Worm (Caenorhabditis elegans) whole organism, L4/young adult: ENCODE measurements around the gene C17H11.2.

Experiments
- W03F9.2 ChIP-seq: fragments of 150-350 bp; optimal IDR thresholded peaks from 2 replicates; lab custom pipeline; 2014; ENCODE audit warnings: missing biosample characterization, missing genetic modification characterization
- dao-5 ChIP-seq: sonication (generic microtip); optimal IDR thresholded peaks from 2 replicates; lab custom pipeline; 2016; ENCODE audit warnings: missing genotype, missing genetic modification characterization, moderate library complexity, missing compliant biosample characterization
- him-1 ChIP-seq: sonication (generic microtip); optimal IDR thresholded peaks from 2 replicates; lab custom pipeline; 2016; ENCODE audit warnings: missing genotype, missing genetic modification reagents, missing genetic modification characterization, missing compliant biosample characterization

DNA sequence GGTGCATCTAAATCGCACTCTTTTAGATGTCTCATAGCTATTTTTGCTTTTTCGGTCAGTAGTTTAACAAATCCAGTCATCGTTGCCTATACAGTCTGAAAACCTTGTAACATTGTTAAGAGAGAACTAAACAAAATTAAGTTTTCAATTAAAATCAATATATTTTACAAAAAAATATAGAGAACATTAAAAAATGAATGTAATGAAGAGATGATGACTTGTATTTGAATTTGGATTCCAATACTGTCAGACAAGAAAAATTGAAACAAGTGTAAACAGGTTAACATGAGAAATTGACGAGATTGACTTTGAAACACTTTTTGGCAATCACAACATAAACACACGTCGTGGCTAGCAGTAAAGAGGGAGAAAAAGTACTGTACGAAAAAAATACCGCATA is 15.3 kb downstream of the C17H11.2 start, which contains the start of gene C17H11.5:
- TF ChIP-seq him-1, result no peak
- no peak for TF ChIP-seq W03F9.2 (tag; lab: Kevin White, UChicago)
- no peak for TF ChIP-seq dao-5 (tag; lab: Kevin White, UChicago)
